Worm (Caenorhabditis elegans) whole organism, L1 larva: ENCODE data around the gene atg-7.
A peak's percentile ranks its signal among the peaks of the same experiment; 100 is the strongest.

Experiments used
- C04F5.9 ChIP-seq: sonication (generic microtip); optimal IDR thresholded peaks from 2 replicates; lab custom pipeline; 2016; ENCODE audit warnings: missing genetic modification characterization, missing compliant biosample characterization
- C16A3.4 ChIP-seq: fragments of 150-350 bp; optimal IDR thresholded peaks from 2 replicates; lab custom pipeline; 2014; ENCODE audit warnings: missing biosample characterization, missing genetic modification characterization
- C34B4.2 ChIP-seq: sonication (generic microtip); optimal IDR thresholded peaks from 2 replicates; lab custom pipeline; 2017; ENCODE audit warnings: mild to moderate bottlenecking, missing genetic modification characterization, missing compliant biosample characterization
- aha-1 ChIP-seq: fragments of 150-350 bp; optimal IDR thresholded peaks from 2 replicates; lab custom pipeline; 2014; ENCODE audit warnings: missing biosample characterization, missing genetic modification characterization
- ama-1 ChIP-seq: fragments of 150-350 bp; optimal IDR thresholded peaks from 2 replicates; lab custom pipeline; 2014
- blmp-1 ChIP-seq: fragments of 150-350 bp; optimal IDR thresholded peaks from 2 replicates; lab custom pipeline; 2014; ENCODE audit warnings: missing biosample characterization, missing genetic modification characterization
- ceh-63 ChIP-seq: fragments of 200-800 bp; sonication (Bioruptor generic); optimal IDR thresholded peaks from 2 replicates; lab custom pipeline; 2018; ENCODE audit warnings: mild to moderate bottlenecking, missing genetic modification characterization, missing compliant biosample characterization
- dsc-1 ChIP-seq: sonication (generic microtip); optimal IDR thresholded peaks from 2 replicates; lab custom pipeline; 2016; ENCODE audit warnings: mild to moderate bottlenecking, missing genetic modification characterization, missing compliant biosample characterization
- efl-1 ChIP-seq, 4 experiments: fragments of 150-350 bp; optimal IDR thresholded peaks in 3 of 4; peaks in 1 of 4; 1 replicate in 1 of 4; 2 replicates in 3 of 4; lab custom pipeline; 2014; ENCODE audit warnings: missing biosample characterization in 2 of 4, missing genetic modification characterization in 2 of 4, missing genetic modification reagents in 2 of 4
- egl-27 ChIP-seq, 2 experiments: fragments of 150-350 bp in 1 of 2; sonication (generic microtip); optimal IDR thresholded peaks; 3 replicates each; lab custom pipeline; 2017 to 2018; ENCODE audit warnings: missing biosample characterization in 2 of 2, missing genetic modification characterization in 2 of 2, missing genetic modification reagents in 2 of 2
- elt-2 ChIP-seq: sonication (generic microtip); optimal IDR thresholded peaks from 2 replicates; lab custom pipeline; 2016; ENCODE audit warnings: missing genetic modification characterization, mild to moderate bottlenecking, inconsistent platforms, missing compliant biosample characterization, missing genetic modification reagents
- ets-5 ChIP-seq: fragments of 200-800 bp; sonication (Bioruptor generic); IDR thresholded peaks from 2 replicates; pipeline ENCODE4 v1.3.6; 2022; ENCODE audit warnings: missing genetic modification characterization, missing compliant biosample characterization
- grh-1 ChIP-seq: fragments of 200-800 bp; sonication (Bioruptor generic); IDR thresholded peaks from 2 replicates; pipeline ENCODE4 v1.3.6; 2022; ENCODE audit warnings: missing genetic modification reagents, missing genetic modification characterization, missing compliant biosample characterization
- irx-1 ChIP-seq: sonication (generic microtip); optimal IDR thresholded peaks from 2 replicates; lab custom pipeline; 2016; ENCODE audit warnings: missing genetic modification characterization, missing compliant biosample characterization
- isw-1 ChIP-seq: fragments of 200-800 bp; sonication (Bioruptor generic); IDR thresholded peaks from 2 replicates; pipeline ENCODE4 v1.3.6; 2022; ENCODE audit warnings: missing genetic modification characterization, missing compliant biosample characterization
- lin-14 ChIP-seq: fragments of 200-800 bp; sonication (Bioruptor generic); optimal IDR thresholded peaks from 2 replicates; lab custom pipeline; 2018; ENCODE audit warnings: mild to moderate bottlenecking, missing genetic modification characterization, moderate library complexity, missing compliant biosample characterization
- lin-39 ChIP-seq: fragments of 150-350 bp; optimal IDR thresholded peaks from 2 replicates; lab custom pipeline; 2014; ENCODE audit warnings: missing biosample characterization, missing genetic modification reagents, missing genetic modification characterization
- lir-3 ChIP-seq: sonication (generic microtip); optimal IDR thresholded peaks from 2 replicates; lab custom pipeline; 2016; ENCODE audit warnings: mild to moderate bottlenecking, missing genetic modification characterization, moderate library complexity, missing compliant biosample characterization; ENCODE audit not compliant: poor library complexity
- lsy-2 ChIP-seq, 2 experiments: fragments of 150-350 bp; optimal IDR thresholded peaks; 2 replicates each; lab custom pipeline; 2014; ENCODE audit warnings: missing biosample characterization in 2 of 2, missing genetic modification characterization in 2 of 2
- mdl-1 ChIP-seq, 2 experiments: fragments of 150-350 bp; optimal IDR thresholded peaks; 2 replicates each; lab custom pipeline; 2014 to 2017; ENCODE audit warnings: missing biosample characterization in 2 of 2, missing genetic modification characterization in 2 of 2, inconsistent platforms in 1 of 2
- mef-2 ChIP-seq: fragments of 150-350 bp; optimal IDR thresholded peaks from 2 replicates; lab custom pipeline; 2014; ENCODE audit warnings: missing biosample characterization, missing genetic modification characterization
- nhr-11 ChIP-seq: fragments of 150-350 bp; optimal IDR thresholded peaks from 2 replicates; lab custom pipeline; 2014; ENCODE audit warnings: missing biosample characterization, missing genetic modification characterization
- nhr-12 ChIP-seq: sonication (generic microtip); optimal IDR thresholded peaks from 2 replicates; lab custom pipeline; 2017; ENCODE audit warnings: missing biosample characterization, missing genetic modification characterization
- nhr-19 ChIP-seq: fragments of 200-800 bp; sonication (Bioruptor generic); conservative IDR thresholded peaks from 2 replicates; pipeline ENCODE4 v1.3.6; 2022; ENCODE audit warnings: missing genetic modification characterization, missing compliant biosample characterization
- nhr-20 ChIP-seq: sonication (generic microtip); optimal IDR thresholded peaks from 2 replicates; lab custom pipeline; 2016; ENCODE audit warnings: mild to moderate bottlenecking, missing genetic modification characterization, missing compliant biosample characterization
- nhr-47 ChIP-seq: sonication (generic microtip); optimal IDR thresholded peaks from 2 replicates; lab custom pipeline; 2016; ENCODE audit warnings: mild to moderate bottlenecking, missing genetic modification characterization, moderate library complexity, missing compliant biosample characterization
- nhr-71 ChIP-seq: sonication (generic microtip); optimal IDR thresholded peaks from 2 replicates; lab custom pipeline; 2016; ENCODE audit warnings: mild to moderate bottlenecking, missing genetic modification characterization, moderate library complexity, missing compliant biosample characterization
- nhr-77 ChIP-seq: fragments of 150-350 bp; optimal IDR thresholded peaks from 2 replicates; lab custom pipeline; 2014; ENCODE audit warnings: missing biosample characterization, missing genetic modification characterization
- nhr-85 ChIP-seq: sonication (generic microtip); peaks from one replicate; lab custom pipeline; 2016; ENCODE audit warnings: missing genetic modification characterization, inconsistent platforms, missing compliant biosample characterization
- pag-3 ChIP-seq: sonication (generic microtip); optimal IDR thresholded peaks from 2 replicates; lab custom pipeline; 2017; ENCODE audit warnings: missing genetic modification characterization, mild to moderate bottlenecking, missing compliant biosample characterization, antibody characterized with exemption, borderline replicate concordance; ENCODE audit not compliant: insufficient read depth
- rnt-1 ChIP-seq: sonication (generic microtip); optimal IDR thresholded peaks from 2 replicates; lab custom pipeline; 2016; ENCODE audit warnings: mild to moderate bottlenecking, missing genetic modification characterization, moderate library complexity, missing compliant biosample characterization
- skn-1 ChIP-seq: fragments of 150-350 bp; optimal IDR thresholded peaks from 2 replicates; lab custom pipeline; 2014; ENCODE audit warnings: missing biosample characterization, missing genetic modification characterization
- snpc-4 ChIP-seq: fragments of 150-350 bp; optimal IDR thresholded peaks from 2 replicates; lab custom pipeline; 2014; ENCODE audit warnings: missing biosample characterization, missing genetic modification characterization
- snu-23 ChIP-seq: sonication (generic microtip); optimal IDR thresholded peaks from 2 replicates; lab custom pipeline; 2016; ENCODE audit warnings: missing genetic modification characterization, missing compliant biosample characterization
- swsn-7 ChIP-seq: sonication (generic microtip); optimal IDR thresholded peaks from 2 replicates; lab custom pipeline; 2016; ENCODE audit warnings: missing genetic modification characterization, missing compliant biosample characterization
- tbx-2 ChIP-seq: sonication (generic microtip); optimal IDR thresholded peaks from 2 replicates; lab custom pipeline; 2016; ENCODE audit warnings: missing genetic modification characterization, missing compliant biosample characterization
- unc-130 ChIP-seq: fragments of 150-350 bp; optimal IDR thresholded peaks from 2 replicates; lab custom pipeline; 2017; ENCODE audit warnings: missing biosample characterization, missing genetic modification characterization, inconsistent platforms
- unc-30 ChIP-seq: sonication (generic microtip); optimal IDR thresholded peaks from 2 replicates; lab custom pipeline; 2017; ENCODE audit warnings: missing biosample characterization, missing genetic modification characterization
- unc-98 ChIP-seq: fragments of 200-800 bp; sonication (Bioruptor generic); IDR thresholded peaks from 2 replicates; pipeline ENCODE4 v1.3.6; 2022; ENCODE audit warnings: missing genetic modification characterization, missing compliant biosample characterization
- xbp-1 ChIP-seq: sonication (generic microtip); optimal IDR thresholded peaks from 2 replicates; lab custom pipeline; 2016; ENCODE audit warnings: missing genetic modification characterization, missing compliant biosample characterization
- ztf-11 ChIP-seq, 2 experiments: sonication (generic microtip); optimal IDR thresholded peaks; 2 replicates each; lab custom pipeline; 2016 to 2017; ENCODE audit warnings: missing genetic modification characterization in 2 of 2, missing biosample characterization in 1 of 2, missing compliant biosample characterization in 1 of 2
- ztf-4 ChIP-seq: fragments of 150-350 bp; optimal IDR thresholded peaks from 2 replicates; lab custom pipeline; 2014; ENCODE audit warnings: missing biosample characterization, missing genetic modification characterization

atg-7 gene

DNA sequence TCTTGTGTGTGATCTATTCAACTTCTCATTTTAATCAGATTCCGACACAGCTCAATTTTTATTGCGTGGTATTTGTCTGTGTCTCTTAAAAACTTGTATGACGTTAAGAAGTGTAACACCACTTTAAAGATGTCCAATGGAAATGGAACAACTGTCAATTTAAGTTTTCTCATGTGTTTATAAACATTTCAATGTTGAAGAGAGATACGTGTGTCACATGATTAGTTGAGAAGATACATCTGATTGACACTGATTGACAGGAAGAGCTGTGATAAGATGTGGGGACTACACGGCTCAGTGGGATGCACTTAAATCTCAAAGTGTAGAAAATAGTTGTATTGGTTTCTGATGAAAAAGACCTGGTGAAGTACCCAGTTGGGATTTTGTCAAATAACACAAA is 12.5 kb downstream of the atg-7 start (continued):
- TF ChIP-seq unc-98 (GFP tag; lab: Robert Waterston, UW), result peak; percentile 44; the same call in 1 of the 2 replicates
- peak; percentile 83 for TF ChIP-seq nhr-11
- TF ChIP-seq lsy-2 (tag; optimal IDR thresholded peaks at IDR 0.05; lab: Kevin White, UChicago), result peak; percentile 78 to 87
- TF ChIP-seq isw-1, result no peak
- TF ChIP-seq lir-3 (tag; lab: Kevin White, UChicago), result peak; percentile 60

DNA sequence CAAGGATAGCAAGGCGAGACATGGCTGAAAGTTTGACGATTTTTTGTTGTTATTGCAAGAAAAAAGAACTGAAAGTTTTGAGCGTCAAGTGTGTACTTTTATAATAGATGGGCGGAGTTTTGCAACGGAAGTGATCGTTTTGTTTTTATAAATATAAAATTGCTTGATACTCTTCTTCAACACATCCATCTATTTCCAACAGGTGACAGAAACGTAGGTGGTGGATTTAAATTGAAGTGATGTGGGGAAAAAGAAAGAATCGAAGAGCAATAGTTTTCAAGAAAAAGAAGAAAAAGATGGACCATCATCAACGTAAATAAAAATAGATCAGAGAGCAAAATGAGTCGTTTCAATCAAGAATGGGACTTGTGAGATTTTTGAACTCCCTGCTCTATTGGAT is 13.9 kb downstream of the atg-7 start, which contains the start of gene ttr-17:
TSS of gene ttr-17 (minus strand) at position 24 of the 400 bp plus-strand sequence.
- TF ChIP-seq nhr-19 (GFP tag; lab: Robert Waterston, UW), result peak; percentile 36
- no peak for TF ChIP-seq aha-1 (tag; lab: Kevin White, UChicago)
- peak; percentile 17 for TF ChIP-seq snu-23 (GFP tag; lab: Kevin White, UChicago)
- TF ChIP-seq nhr-71 (tag; lab: Kevin White, UChicago), result peak; percentile 58
- TF ChIP-seq lin-39, result peak; percentile 50
- no peak for TF ChIP-seq elt-2 (tag; lab: Kevin White, UChicago)
- peak; percentile 53 for TF ChIP-seq lin-14 (GFP tag; lab: Kevin White, UChicago)
- peak; percentile 55 for TF ChIP-seq rnt-1 (tag; lab: Kevin White, UChicago)
- no peak for TF ChIP-seq skn-1
- peak; percentile 12 to 45 for TF ChIP-seq lsy-2 (tag; optimal IDR thresholded peaks at IDR 0.05; lab: Kevin White, UChicago)

DNA sequence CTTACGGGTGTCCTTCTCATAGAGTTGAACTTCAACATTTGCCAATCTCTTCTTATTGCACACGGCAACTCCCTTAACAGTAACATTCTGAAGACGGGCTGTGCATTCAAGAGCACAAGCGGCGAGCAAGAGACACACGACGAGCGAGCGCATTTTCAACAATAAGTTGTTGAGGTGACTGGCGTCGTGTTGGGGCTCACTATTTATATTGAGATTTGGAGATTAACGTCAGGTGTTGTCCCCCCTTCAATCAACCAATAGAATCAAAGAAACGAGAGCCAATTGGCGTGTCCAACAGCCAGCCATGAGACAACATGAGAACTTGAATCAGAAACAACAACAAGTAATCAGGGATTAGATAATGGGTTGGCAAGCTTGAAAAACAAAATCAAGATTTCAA is 16.9 kb downstream of the atg-7 start, which contains the start of gene ttr-16:
TSS of gene ttr-16 (minus strand) at position 176 of the 400 bp plus-strand sequence.
- TF ChIP-seq snu-23 (GFP tag; lab: Kevin White, UChicago) (peak; percentile 50), nhr-85 (no peak), unc-98 (GFP tag; lab: Robert Waterston, UW) (no peak), lin-39 (peak; percentile 34), nhr-71 (tag; lab: Kevin White, UChicago) (peak; percentile 80), dsc-1 (tag; lab: Kevin White, UChicago) (no peak), ama-1 (lab: Kevin White, UChicago) (peak; percentile 87), grh-1 (no peak), rnt-1 (tag; lab: Kevin White, UChicago) (peak; percentile 85), swsn-7 (tag; lab: Kevin White, UChicago) (peak; percentile 43), mdl-1 (tag; optimal IDR thresholded peaks at IDR 0.05; lab: Kevin White, UChicago) (peak in 1 of 2 experiments; percentile 0), lsy-2 (tag; optimal IDR thresholded peaks at IDR 0.05; lab: Kevin White, UChicago) (peak in 1 of 2 experiments; percentile 52), ceh-63 (GFP tag; lab: Kevin White, UChicago) (no peak), ztf-11 (tag; optimal IDR thresholded peaks at IDR 0.05; lab: Kevin White, UChicago) (no peak), efl-1 (optimal IDR thresholded peaks at IDR 0.05; lab: Kevin White, UChicago) (peak in 1 of 2 experiments; percentile 10), efl-1 (GFP tag; optimal IDR thresholded peaks at IDR 0.05 in 1 of 2; lab: Kevin White, UChicago) (no peak), unc-130 (tag; lab: Kevin White, UChicago) (peak; percentile 42), blmp-1 (tag; lab: Kevin White, UChicago) (no peak), xbp-1 (tag; lab: Kevin White, UChicago) (peak; percentile 23), nhr-20 (tag; lab: Kevin White, UChicago) (peak; percentile 11), ztf-4 (tag; lab: Kevin White, UChicago) (peak; percentile 21), lin-14 (GFP tag; lab: Kevin White, UChicago) (peak; percentile 63), nhr-47 (tag; lab: Kevin White, UChicago) (peak; percentile 31), nhr-12 (tag; lab: Kevin White, UChicago) (no peak), nhr-19 (GFP tag; lab: Robert Waterston, UW) (peak; percentile 51), mef-2 (tag; lab: Kevin White, UChicago) (no peak)

ce11 chrIV:11062984-11063613 is 17.8 kb downstream of the atg-7 start:
- TF ChIP-seq rnt-1 (tag; lab: Kevin White, UChicago), result peak; percentile 35
- TF ChIP-seq egl-27 (tag; optimal IDR thresholded peaks at IDR 0.05; lab: Kevin White, UChicago), result no peak
- TF ChIP-seq swsn-7 (tag; lab: Kevin White, UChicago), result peak; percentile 17
- no peak for TF ChIP-seq irx-1 (tag; lab: Kevin White, UChicago)
- no peak for TF ChIP-seq unc-30 (tag; lab: Kevin White, UChicago)
- peak; percentile 2 for TF ChIP-seq nhr-11
- TF ChIP-seq pag-3 (tag; lab: Kevin White, UChicago), result no peak
- TF ChIP-seq efl-1 (optimal IDR thresholded peaks at IDR 0.05; lab: Kevin White, UChicago), result no peak
- TF ChIP-seq efl-1 (GFP tag; optimal IDR thresholded peaks at IDR 0.05 in 1 of 2; lab: Kevin White, UChicago), result peak in 1 of 2 experiments; percentile 14
- TF ChIP-seq unc-98 (GFP tag; lab: Robert Waterston, UW), result no peak
- no peak for TF ChIP-seq snpc-4
- TF ChIP-seq lsy-2 (tag; optimal IDR thresholded peaks at IDR 0.05; lab: Kevin White, UChicago), result peak; percentile 43 to 47
- TF ChIP-seq nhr-77 (tag; lab: Kevin White, UChicago), result no peak
- TF ChIP-seq nhr-71 (tag; lab: Kevin White, UChicago), result peak; percentile 70
- TF ChIP-seq C04F5.9 (tag; lab: Kevin White, UChicago), result no peak
- TF ChIP-seq C34B4.2 (tag; lab: Kevin White, UChicago), result no peak
- TF ChIP-seq nhr-19 (GFP tag; lab: Robert Waterston, UW), result peak; percentile 28; the same call in 1 of the 2 replicates
- peak; percentile 35 for TF ChIP-seq ztf-4 (tag; lab: Kevin White, UChicago)
- no peak for TF ChIP-seq mdl-1 (tag; optimal IDR thresholded peaks at IDR 0.05; lab: Kevin White, UChicago)
- no peak for TF ChIP-seq tbx-2
- TF ChIP-seq ets-5 (GFP tag; lab: Robert Waterston, UW), result no peak
- no peak for TF ChIP-seq C16A3.4 (tag; lab: Kevin White, UChicago)
